Worm (Caenorhabditis elegans) whole organism, late embryonic: ENCODE results near the gene D1046.16.

Experiments
- C08G9.2 ChIP-seq: sonication (generic microtip); optimal IDR thresholded peaks from 2 replicates; lab custom pipeline; 2016; ENCODE audit warnings: mild to moderate bottlenecking, missing genetic modification characterization, moderate library complexity, missing compliant biosample characterization
- F13H6.1 ChIP-seq: sonication (generic microtip); optimal IDR thresholded peaks from 2 replicates; lab custom pipeline; 2016; ENCODE audit warnings: missing genetic modification characterization, missing compliant biosample characterization
- K02D7.2 ChIP-seq: sonication (generic microtip); optimal IDR thresholded peaks from 2 replicates; lab custom pipeline; 2017; ENCODE audit warnings: mild to moderate bottlenecking, missing genetic modification characterization, missing compliant biosample characterization
- T23F11.4 ChIP-seq: fragments of 200-800 bp; sonication (Bioruptor generic); optimal IDR thresholded peaks from 2 replicates; lab custom pipeline; 2018; ENCODE audit warnings: mild to moderate bottlenecking, missing genetic modification characterization, missing compliant biosample characterization
- Y22D7AL.16 ChIP-seq: sonication (generic microtip); optimal IDR thresholded peaks from 2 replicates; lab custom pipeline; 2016; ENCODE audit warnings: missing genetic modification characterization, missing compliant biosample characterization
- ceh-18 ChIP-seq: sonication (generic microtip); optimal IDR thresholded peaks from 2 replicates; lab custom pipeline; 2016; ENCODE audit warnings: missing genetic modification characterization, missing compliant biosample characterization
- ceh-30 ChIP-seq: fragments of 150-350 bp; optimal IDR thresholded peaks from 2 replicates; lab custom pipeline; 2014; ENCODE audit warnings: missing biosample characterization, missing genetic modification characterization
- ceh-31 ChIP-seq: sonication (generic microtip); optimal IDR thresholded peaks from 2 replicates; lab custom pipeline; 2016; ENCODE audit warnings: missing genetic modification characterization, missing compliant biosample characterization
- ceh-34 ChIP-seq: sonication (generic microtip); optimal IDR thresholded peaks from 2 replicates; lab custom pipeline; 2016; ENCODE audit warnings: mild to moderate bottlenecking, missing genetic modification characterization, missing compliant biosample characterization
- ceh-45 ChIP-seq: fragments of 200-800 bp; sonication (Bioruptor generic); IDR thresholded peaks from 2 replicates; pipeline ENCODE4 v1.3.6; 2022; ENCODE audit warnings: missing genetic modification reagents, missing genetic modification characterization, missing compliant biosample characterization
- ceh-9 ChIP-seq: sonication (generic microtip); optimal IDR thresholded peaks from 2 replicates; lab custom pipeline; 2016; ENCODE audit warnings: mild to moderate bottlenecking, missing genetic modification characterization, inconsistent platforms, missing compliant biosample characterization
- che-1 ChIP-seq: sonication (generic microtip); optimal IDR thresholded peaks from 2 replicates; lab custom pipeline; 2016; ENCODE audit warnings: mild to moderate bottlenecking, missing genetic modification characterization, missing compliant biosample characterization
- dve-1 ChIP-seq: sonication (generic microtip); optimal IDR thresholded peaks from 2 replicates; lab custom pipeline; 2017; ENCODE audit warnings: antibody characterized with exemption, mild to moderate bottlenecking, missing genetic modification characterization, missing compliant biosample characterization
- elt-2 ChIP-seq: sonication (generic microtip); optimal IDR thresholded peaks from 2 replicates; lab custom pipeline; 2016; ENCODE audit warnings: missing genetic modification reagents, missing genetic modification characterization, missing compliant biosample characterization
- ets-4 ChIP-seq: sonication (generic microtip); optimal IDR thresholded peaks from 2 replicates; lab custom pipeline; 2016; ENCODE audit warnings: missing genetic modification characterization, missing compliant biosample characterization
- fax-1 ChIP-seq: sonication (generic microtip); optimal IDR thresholded peaks from 2 replicates; lab custom pipeline; 2016; ENCODE audit warnings: missing genotype, missing genetic modification characterization, missing compliant biosample characterization
- fkh-10 ChIP-seq: fragments of 150-350 bp; optimal IDR thresholded peaks from 2 replicates; lab custom pipeline; 2014; ENCODE audit warnings: missing biosample characterization, missing genetic modification reagents, missing genetic modification characterization
- fkh-6 ChIP-seq: sonication (generic microtip); optimal IDR thresholded peaks from 2 replicates; lab custom pipeline; 2016; ENCODE audit warnings: missing genetic modification characterization, missing compliant biosample characterization
- gmeb-2 ChIP-seq: sonication (generic microtip); optimal IDR thresholded peaks from 2 replicates; lab custom pipeline; 2016; ENCODE audit warnings: missing genetic modification characterization, inconsistent platforms, missing compliant biosample characterization
- hlh-15 ChIP-seq: sonication (generic microtip); optimal IDR thresholded peaks from 2 replicates; lab custom pipeline; 2016; ENCODE audit warnings: missing genetic modification characterization, missing compliant biosample characterization
- hlh-6 ChIP-seq: sonication (generic microtip); optimal IDR thresholded peaks from 2 replicates; lab custom pipeline; 2016; ENCODE audit warnings: missing genotype, missing genetic modification characterization, missing compliant biosample characterization
- madf-2 ChIP-seq: sonication (generic microtip); optimal IDR thresholded peaks from 2 replicates; lab custom pipeline; 2017; ENCODE audit warnings: missing genetic modification characterization, missing compliant biosample characterization
- nhr-11 ChIP-seq: fragments of 150-350 bp; optimal IDR thresholded peaks from 2 replicates; lab custom pipeline; 2014; ENCODE audit warnings: missing biosample characterization, missing genetic modification characterization
- pat-9 ChIP-seq: fragments of 200-800 bp; sonication (Bioruptor generic); optimal IDR thresholded peaks from 2 replicates; lab custom pipeline; 2018; ENCODE audit warnings: mild to moderate bottlenecking, missing genetic modification characterization, moderate library complexity, missing compliant biosample characterization
- pha-4 ChIP-seq: fragments of 150-350 bp; optimal IDR thresholded peaks from 2 replicates; lab custom pipeline; 2018; ENCODE audit warnings: missing biosample characterization, missing genetic modification reagents, missing genetic modification characterization
- pros-1 ChIP-seq: fragments of 150-350 bp; optimal IDR thresholded peaks from 2 replicates; lab custom pipeline; 2014; ENCODE audit warnings: missing biosample characterization, missing genetic modification reagents, missing genetic modification characterization
- ref-2 ChIP-seq: sonication (generic microtip); optimal IDR thresholded peaks from 2 replicates; lab custom pipeline; 2016; ENCODE audit warnings: missing genetic modification characterization, missing compliant biosample characterization
- rnt-1 ChIP-seq: sonication (generic microtip); optimal IDR thresholded peaks from 2 replicates; lab custom pipeline; 2016; ENCODE audit warnings: missing genetic modification characterization, missing compliant biosample characterization
- sox-2 ChIP-seq: fragments of 200-800 bp; sonication (Bioruptor generic); IDR thresholded peaks from 2 replicates; pipeline ENCODE4 v1.3.6; 2022; ENCODE audit warnings: missing genetic modification reagents, missing genetic modification characterization, missing compliant biosample characterization
- syd-9 ChIP-seq: sonication (generic microtip); optimal IDR thresholded peaks from 2 replicates; lab custom pipeline; 2016; ENCODE audit warnings: mild to moderate bottlenecking, missing genetic modification characterization, moderate library complexity, missing compliant biosample characterization
- tbx-2 ChIP-seq: sonication (generic microtip); optimal IDR thresholded peaks from 2 replicates; lab custom pipeline; 2016; ENCODE audit warnings: missing genetic modification characterization, missing compliant biosample characterization
- tbx-7 ChIP-seq: sonication (generic microtip); optimal IDR thresholded peaks from 2 replicates; lab custom pipeline; 2016; ENCODE audit warnings: missing genotype, missing genetic modification characterization, missing compliant biosample characterization
- ttx-3 ChIP-seq: sonication (generic microtip); optimal IDR thresholded peaks from 2 replicates; lab custom pipeline; 2016; ENCODE audit warnings: missing genetic modification reagents, missing genetic modification characterization, missing compliant biosample characterization
- unc-42 ChIP-seq: sonication (generic microtip); optimal IDR thresholded peaks from 2 replicates; lab custom pipeline; 2016; ENCODE audit warnings: missing genotype, missing genetic modification characterization, missing compliant biosample characterization
- unc-55 ChIP-seq: sonication (generic microtip); optimal IDR thresholded peaks from 2 replicates; lab custom pipeline; 2017; ENCODE audit warnings: missing biosample characterization, missing genetic modification reagents, missing genetic modification characterization
- unc-86 ChIP-seq: sonication (generic microtip); optimal IDR thresholded peaks from 2 replicates; lab custom pipeline; 2016; ENCODE audit warnings: missing genetic modification characterization, missing compliant biosample characterization
- zip-5 ChIP-seq: sonication (generic microtip); optimal IDR thresholded peaks from 2 replicates; lab custom pipeline; 2016; ENCODE audit warnings: missing genetic modification characterization, missing compliant biosample characterization
- ztf-16 ChIP-seq: sonication (generic microtip); optimal IDR thresholded peaks from 2 replicates; lab custom pipeline; 2017; ENCODE audit warnings: missing genetic modification characterization, missing compliant biosample characterization

D1046.16 gene

DNA sequence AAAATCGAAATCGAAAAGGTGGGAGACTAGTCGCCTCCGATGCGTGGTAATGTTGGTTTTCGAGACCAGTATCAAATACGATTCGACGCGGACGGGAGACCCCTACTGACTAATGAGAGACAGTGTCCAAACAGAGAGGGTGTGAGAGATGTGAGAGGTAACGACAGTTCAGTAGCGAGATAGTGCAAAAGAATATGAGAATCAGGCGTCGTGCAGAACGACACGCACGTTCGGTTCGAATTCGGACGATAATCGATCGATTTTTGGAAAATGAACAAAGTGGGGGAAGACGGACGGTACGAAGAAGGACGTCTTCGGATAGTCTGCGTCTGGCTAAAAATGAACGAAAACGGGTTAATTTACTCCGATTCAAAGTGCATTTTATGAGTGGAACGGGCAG, at the start of gene D1046.16:
Gene D1046.16 (plus strand): TSS at position 195 of the 400 bp plus-strand sequence.
- TF ChIP-seq unc-42, result no peak
- no peak for TF ChIP-seq ztf-16 (tag; lab: Kevin White, UChicago)
- TF ChIP-seq madf-2 (tag; lab: Kevin White, UChicago), result no peak
- no peak for TF ChIP-seq zip-5 (tag; lab: Kevin White, UChicago)
- no peak for TF ChIP-seq unc-55 (GFP tag; lab: Kevin White, UChicago)
- no peak for TF ChIP-seq elt-2 (tag; lab: Kevin White, UChicago)
- no peak for TF ChIP-seq fkh-6
- peak; percentile 31 for TF ChIP-seq ref-2 (tag; lab: Kevin White, UChicago)
- no peak for TF ChIP-seq unc-86
- no peak for TF ChIP-seq F13H6.1 (tag; lab: Kevin White, UChicago)
- no peak for TF ChIP-seq ceh-34
- TF ChIP-seq ceh-31, result peak; percentile 20
- TF ChIP-seq hlh-6 (tag; lab: Kevin White, UChicago), result no peak
- no peak for TF ChIP-seq Y22D7AL.16

DNA sequence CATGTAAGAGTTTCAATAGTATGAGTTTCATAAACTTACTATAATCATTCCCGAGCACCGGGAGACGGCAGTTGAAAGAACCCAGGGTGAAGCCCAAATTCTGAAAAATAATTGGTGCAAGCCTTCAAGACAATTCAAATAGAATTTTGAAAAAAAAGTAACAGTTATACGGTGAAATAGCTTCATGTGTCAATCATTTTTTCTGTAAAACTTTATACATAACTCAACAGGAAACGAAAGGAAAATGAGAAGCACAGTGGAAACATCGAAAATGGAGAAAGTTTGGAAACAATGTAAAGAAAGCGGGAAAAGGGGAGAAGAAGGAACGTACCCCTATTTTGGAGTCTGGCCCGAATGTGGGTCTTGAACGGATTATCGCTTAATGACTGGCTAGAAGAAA, 49.0 kb upstream of the D1046.16 start, which contains the start of gene C09G9.3:
Gene C09G9.3 (minus strand): TSS at position 101 of the 400 bp plus-strand sequence.
- no peak for TF ChIP-seq tbx-7
- no peak for TF ChIP-seq gmeb-2
- no peak for TF ChIP-seq ztf-16 (tag; lab: Kevin White, UChicago)
- TF ChIP-seq pros-1 (tag; lab: Kevin White, UChicago), result no peak
- TF ChIP-seq che-1 (tag; lab: Kevin White, UChicago), result no peak
- no peak for TF ChIP-seq syd-9 (tag; lab: Kevin White, UChicago)
- TF ChIP-seq C08G9.2 (tag; lab: Kevin White, UChicago), result no peak
- no peak for TF ChIP-seq madf-2 (tag; lab: Kevin White, UChicago)
- TF ChIP-seq ceh-45 (GFP tag; lab: Robert Waterston, UW), result no peak
- TF ChIP-seq ceh-34, result no peak
- TF ChIP-seq ets-4 (tag; lab: Kevin White, UChicago), result no peak
- no peak for TF ChIP-seq ceh-9 (tag; lab: Kevin White, UChicago)
- no peak for TF ChIP-seq fkh-10 (GFP tag; lab: Kevin White, UChicago)
- no peak for TF ChIP-seq F13H6.1 (tag; lab: Kevin White, UChicago)

- no peak for TF ChIP-seq K02D7.2 (tag; lab: Kevin White, UChicago)
- TF ChIP-seq fax-1 (tag; lab: Kevin White, UChicago), result no peak
- no peak for TF ChIP-seq unc-86
- no peak for TF ChIP-seq rnt-1 (tag; lab: Kevin White, UChicago)
- no peak for TF ChIP-seq hlh-15 (tag; lab: Kevin White, UChicago)
- no peak for TF ChIP-seq ztf-16 (tag; lab: Kevin White, UChicago)
- TF ChIP-seq dve-1 (tag; lab: Kevin White, UChicago), result no peak
- TF ChIP-seq ttx-3 (tag; lab: Kevin White, UChicago), result no peak
Observed at ce11 chrIV:8873847-8874246, 48.1 kb upstream of the D1046.16 start, which contains the start of gene hdl-2. TSS of gene hdl-2 (plus strand) at chrIV:8874147.

- TF ChIP-seq ceh-45 (GFP tag; lab: Robert Waterston, UW) (no peak), tbx-2 (tag; lab: Kevin White, UChicago) (no peak), T23F11.4 (GFP tag; lab: Kevin White, UChicago) (no peak)
- TF ChIP-seq, all 69 proteins: peak for 0
Observed at ce11 chrIV:8879810-8880209, 42.1 kb upstream of the D1046.16 start, which contains the start of gene npax-4. TSS of gene npax-4 (minus strand) at chrIV:8879910.

DNA sequence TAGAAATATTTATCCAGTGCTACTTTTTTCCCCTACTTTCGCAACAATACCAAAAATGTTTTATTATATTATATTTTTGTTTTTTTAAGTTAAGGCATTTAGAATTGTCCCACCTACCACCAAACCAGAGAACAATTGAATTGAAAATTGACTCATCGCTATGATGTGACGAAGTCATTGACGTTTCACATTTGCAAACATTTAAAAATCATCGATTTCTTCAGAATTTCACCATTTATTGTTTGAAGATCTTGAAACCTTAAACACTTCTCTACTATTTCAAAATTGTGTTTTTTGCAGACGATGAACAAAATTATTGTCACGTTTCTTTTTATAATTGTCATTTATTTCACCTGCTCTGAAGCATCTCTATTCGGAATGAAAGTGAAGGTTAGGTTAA, 40.8 kb upstream of the D1046.16 start, which contains the start of gene C09G9.8:
Gene C09G9.8 (plus strand): TSS at position 301 of the 400 bp plus-strand sequence.
- TF ChIP-seq fkh-6, result no peak
- TF ChIP-seq ceh-45 (GFP tag; lab: Robert Waterston, UW), result no peak
- no peak for TF ChIP-seq sox-2 (GFP tag; lab: Robert Waterston, UW)
- TF ChIP-seq ceh-30, result no peak
- TF ChIP-seq nhr-11 (tag; lab: Kevin White, UChicago), result no peak
- no peak for TF ChIP-seq tbx-7
- TF ChIP-seq ztf-16 (tag; lab: Kevin White, UChicago), result no peak
- TF ChIP-seq ceh-18, result no peak
- TF ChIP-seq syd-9 (tag; lab: Kevin White, UChicago), result no peak
- TF ChIP-seq pha-4 (tag; lab: Kevin White, UChicago), result no peak
- no peak for TF ChIP-seq elt-2 (tag; lab: Kevin White, UChicago)
- TF ChIP-seq pat-9 (tag; lab: Kevin White, UChicago), result no peak
- no peak for TF ChIP-seq ceh-9 (tag; lab: Kevin White, UChicago)
